Worm (Caenorhabditis elegans) whole organism, L2 larva: Measurements from ENCODE around the gene W03C9.2.

Source experiments
- F13H6.1 ChIP-seq: sonication (generic microtip); optimal IDR thresholded peaks from 2 replicates; lab custom pipeline; 2016; ENCODE audit warnings: missing genetic modification characterization, missing compliant biosample characterization
- Y55F3AM.14 ChIP-seq: fragments of 200-800 bp; sonication (Bioruptor generic); optimal IDR thresholded peaks from 2 replicates; lab custom pipeline; 2018; ENCODE audit warnings: mild to moderate bottlenecking, missing genetic modification characterization, missing compliant biosample characterization
- ama-1 ChIP-seq: fragments of 150-350 bp; optimal IDR thresholded peaks from 2 replicates; lab custom pipeline; 2018; ENCODE audit warnings: inconsistent platforms
- ceh-16 ChIP-seq: fragments of 150-350 bp; optimal IDR thresholded peaks from 2 replicates; lab custom pipeline; 2014; ENCODE audit warnings: missing biosample characterization, missing genetic modification characterization
- dmd-4 ChIP-seq: sonication (generic microtip); optimal IDR thresholded peaks from 2 replicates; lab custom pipeline; 2017; ENCODE audit warnings: missing biosample characterization, missing genetic modification characterization
- lin-13 ChIP-seq: fragments of 150-350 bp; optimal IDR thresholded peaks from 2 replicates; lab custom pipeline; 2014; ENCODE audit warnings: missing biosample characterization, missing genetic modification reagents, missing genetic modification characterization
- lsy-2 ChIP-seq, 2 experiments: fragments of 150-350 bp in 1 of 2; sonication (generic microtip) in 1 of 2; optimal IDR thresholded peaks; 2 replicates each; lab custom pipeline; 2014 to 2017; ENCODE audit warnings: missing biosample characterization in 2 of 2, missing genetic modification characterization in 2 of 2
- nhr-11 ChIP-seq: fragments of 150-350 bp; optimal IDR thresholded peaks from 2 replicates; lab custom pipeline; 2014; ENCODE audit warnings: missing biosample characterization, missing genetic modification characterization
- skn-1 ChIP-seq: sonication (generic microtip); optimal IDR thresholded peaks from 2 replicates; lab custom pipeline; 2017; ENCODE audit warnings: missing biosample characterization, missing genetic modification characterization
- unc-62 ChIP-seq: fragments of 150-350 bp; optimal IDR thresholded peaks from 2 replicates; lab custom pipeline; 2014; ENCODE audit warnings: missing biosample characterization, missing genetic modification reagents, missing genetic modification characterization

ce11 chrII:12006575-12007098, 44.5 kb downstream of the W03C9.2 start, which contains the start of gene mcm-2:
- no peak for TF ChIP-seq lin-13 (GFP tag; lab: Kevin White, UChicago)
- TF ChIP-seq ama-1 (lab: Kevin White, UChicago), result no peak
- no peak for TF ChIP-seq dmd-4 (tag; lab: Kevin White, UChicago)
- no peak for TF ChIP-seq unc-62 (GFP tag; lab: Kevin White, UChicago)
- TF ChIP-seq ceh-16 (tag; lab: Kevin White, UChicago), result no peak
- peak; percentile 41 to 80 for TF ChIP-seq lsy-2 (tag; optimal IDR thresholded peaks at IDR 0.05; lab: Kevin White, UChicago)
- TF ChIP-seq nhr-11, result no peak
- no peak for TF ChIP-seq Y55F3AM.14 (GFP tag; lab: Kevin White, UChicago)
- TF ChIP-seq F13H6.1 (tag; lab: Kevin White, UChicago), result no peak
- TF ChIP-seq skn-1 (tag; lab: Kevin White, UChicago), result no peak
